Worm (Caenorhabditis elegans) whole organism, L3 larva: ENCODE measurements around the gene str-61.

Experiments
- R02D3.7 ChIP-seq: fragments of 150-350 bp; optimal IDR thresholded peaks from 2 replicates; lab custom pipeline; 2014; ENCODE audit warnings: missing biosample characterization, missing genetic modification characterization
- ZK546.5 ChIP-seq: sonication (generic microtip); optimal IDR thresholded peaks from 2 replicates; lab custom pipeline; 2017; ENCODE audit warnings: missing biosample characterization, missing genetic modification characterization
- ceh-82 ChIP-seq: fragments of 150-350 bp; optimal IDR thresholded peaks from 2 replicates; lab custom pipeline; 2014; ENCODE audit warnings: missing biosample characterization, missing genetic modification characterization
- daf-12 ChIP-seq: fragments of 150-350 bp; optimal IDR thresholded peaks from 2 replicates; lab custom pipeline; 2014; ENCODE audit warnings: missing biosample characterization, missing genetic modification reagents, missing genetic modification characterization
- egl-27 ChIP-seq: sonication (generic microtip); optimal IDR thresholded peaks from 4 replicates; lab custom pipeline; 2017; ENCODE audit warnings: missing biosample characterization, missing genetic modification reagents, missing genetic modification characterization
- elt-2 ChIP-seq: sonication (generic microtip); optimal IDR thresholded peaks from 2 replicates; lab custom pipeline; 2016; ENCODE audit warnings: missing genetic modification reagents, mild to moderate bottlenecking, missing genetic modification characterization, missing compliant biosample characterization
- elt-3 ChIP-seq, 3 experiments: fragments of 150-350 bp in 1 of 3; sonication (generic microtip) in 2 of 3; optimal IDR thresholded peaks; 2 replicates in 2 of 3; 4 replicates in 1 of 3; lab custom pipeline; 2014 to 2017; ENCODE audit warnings: missing biosample characterization in 3 of 3, missing genetic modification characterization in 3 of 3
- fos-1 ChIP-seq: fragments of 150-350 bp; optimal IDR thresholded peaks from 2 replicates; lab custom pipeline; 2014; ENCODE audit warnings: missing biosample characterization, missing genetic modification characterization
- hmg-11 ChIP-seq: sonication (generic microtip); optimal IDR thresholded peaks from 2 replicates; lab custom pipeline; 2016; ENCODE audit warnings: missing genetic modification characterization, missing compliant biosample characterization
- lin-15B ChIP-seq: fragments of 150-350 bp; optimal IDR thresholded peaks from 2 replicates; lab custom pipeline; 2014; ENCODE audit warnings: missing biosample characterization, missing genetic modification characterization
- lsy-12 ChIP-seq: sonication (generic microtip); optimal IDR thresholded peaks from 2 replicates; lab custom pipeline; 2016; ENCODE audit warnings: mild to moderate bottlenecking, missing genetic modification characterization, missing compliant biosample characterization
- mml-1 ChIP-seq: fragments of 150-350 bp; sonication (generic microtip); optimal IDR thresholded peaks from 3 replicates; lab custom pipeline; 2014; ENCODE audit warnings: missing biosample characterization, missing genetic modification characterization
- nhr-11 ChIP-seq: fragments of 150-350 bp; optimal IDR thresholded peaks from 2 replicates; lab custom pipeline; 2014; ENCODE audit warnings: missing biosample characterization, missing genetic modification characterization
- nhr-23 ChIP-seq: fragments of 150-350 bp; optimal IDR thresholded peaks from 2 replicates; lab custom pipeline; 2014; ENCODE audit warnings: missing biosample characterization, missing genetic modification reagents, missing genetic modification characterization
- nhr-237 ChIP-seq: fragments of 150-350 bp; optimal IDR thresholded peaks from 2 replicates; lab custom pipeline; 2014; ENCODE audit warnings: missing biosample characterization, missing genetic modification characterization
- nhr-28 ChIP-seq: fragments of 150-350 bp; optimal IDR thresholded peaks from 2 replicates; lab custom pipeline; 2014; ENCODE audit warnings: missing biosample characterization, missing genetic modification characterization
- nhr-43 ChIP-seq: sonication (generic microtip); optimal IDR thresholded peaks from 2 replicates; lab custom pipeline; 2016; ENCODE audit warnings: mild to moderate bottlenecking, missing genetic modification characterization, missing compliant biosample characterization; ENCODE audit not compliant: poor library complexity, severe bottlenecking
- nhr-67 ChIP-seq: fragments of 150-350 bp; optimal IDR thresholded peaks from 2 replicates; lab custom pipeline; 2014; ENCODE audit warnings: missing biosample characterization, missing genetic modification characterization
- nhr-76 ChIP-seq: fragments of 150-350 bp; sonication (generic microtip); optimal IDR thresholded peaks from 5 replicates; lab custom pipeline; 2014; ENCODE audit warnings: missing biosample characterization, missing genetic modification characterization
- nhr-77 ChIP-seq: fragments of 150-350 bp; optimal IDR thresholded peaks from 2 replicates; lab custom pipeline; 2014; ENCODE audit warnings: missing biosample characterization, missing genetic modification characterization
- pha-4 ChIP-seq: fragments of 150-350 bp; optimal IDR thresholded peaks from 2 replicates; lab custom pipeline; 2014; ENCODE audit warnings: missing biosample characterization, missing genetic modification reagents, missing genetic modification characterization
- pqm-1 ChIP-seq: fragments of 150-350 bp; optimal IDR thresholded peaks from 2 replicates; lab custom pipeline; 2017; ENCODE audit warnings: missing biosample characterization, missing genetic modification characterization, inconsistent platforms
- sea-2 ChIP-seq: fragments of 150-350 bp; sonication (generic microtip); optimal IDR thresholded peaks from 4 replicates; lab custom pipeline; 2014; ENCODE audit warnings: missing biosample characterization, missing genetic modification reagents, missing genetic modification characterization
- snpc-4 ChIP-seq: fragments of 150-350 bp; optimal IDR thresholded peaks from 2 replicates; lab custom pipeline; 2014; ENCODE audit warnings: missing biosample characterization, missing genetic modification characterization
- tbx-2 ChIP-seq: sonication (generic microtip); optimal IDR thresholded peaks from 2 replicates; lab custom pipeline; 2016; ENCODE audit warnings: mild to moderate bottlenecking, missing genetic modification characterization, missing compliant biosample characterization
- unc-39 ChIP-seq: sonication (generic microtip); optimal IDR thresholded peaks from 4 replicates; lab custom pipeline; 2017; ENCODE audit warnings: missing biosample characterization, missing genetic modification characterization
- unc-62 ChIP-seq: fragments of 150-350 bp; sonication (generic microtip); optimal IDR thresholded peaks from 4 replicates; lab custom pipeline; 2014; ENCODE audit warnings: missing biosample characterization, missing genetic modification reagents, missing genetic modification characterization
- zag-1 ChIP-seq: fragments of 150-350 bp; optimal IDR thresholded peaks from 2 replicates; lab custom pipeline; 2014; ENCODE audit warnings: missing biosample characterization, missing genetic modification characterization
- ztf-11 ChIP-seq: fragments of 150-350 bp; optimal IDR thresholded peaks from 2 replicates; lab custom pipeline; 2014; ENCODE audit warnings: missing biosample characterization, missing genetic modification characterization
- ztf-4 ChIP-seq: fragments of 150-350 bp; optimal IDR thresholded peaks from 2 replicates; lab custom pipeline; 2014; ENCODE audit warnings: missing biosample characterization, missing genetic modification characterization

str-61 gene

DNA sequence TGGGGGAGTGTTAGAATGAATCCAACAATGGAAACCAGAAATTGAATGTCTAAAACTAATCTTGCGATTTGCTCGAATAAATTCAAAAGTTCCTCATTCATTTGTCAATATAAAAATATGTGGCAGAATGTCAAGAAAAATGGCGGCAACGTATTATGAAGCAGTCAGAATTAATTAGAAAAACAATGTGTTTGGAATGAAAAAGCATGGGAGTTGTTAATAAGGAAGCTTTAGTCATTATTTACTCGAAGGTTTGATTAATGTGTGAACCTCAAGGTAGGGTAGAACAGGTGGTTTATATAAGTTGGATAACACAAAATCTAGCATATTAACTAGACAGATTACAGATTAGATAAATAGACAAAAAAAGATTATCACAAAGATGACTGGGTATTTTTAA is 32.9 kb downstream of the str-61 start, which contains the start of gene srw-76:
TSS of gene srw-76 (minus strand) at position 101 of the 400 bp plus-strand sequence.
- TF ChIP-seq nhr-76, result no peak
- TF ChIP-seq ztf-4 (tag; lab: Kevin White, UChicago), result no peak
- TF ChIP-seq egl-27 (tag; lab: Kevin White, UChicago), result no peak
- TF ChIP-seq lin-15B, result no peak
- TF ChIP-seq daf-12 (tag; lab: Kevin White, UChicago), result no peak
- no peak for TF ChIP-seq mml-1 (tag; lab: Kevin White, UChicago)
- TF ChIP-seq unc-39, result no peak
- TF ChIP-seq zag-1 (tag; lab: Kevin White, UChicago), result no peak
- no peak for TF ChIP-seq pqm-1
- TF ChIP-seq ztf-11, result no peak
- TF ChIP-seq, all 47 proteins: peak for 0

DNA sequence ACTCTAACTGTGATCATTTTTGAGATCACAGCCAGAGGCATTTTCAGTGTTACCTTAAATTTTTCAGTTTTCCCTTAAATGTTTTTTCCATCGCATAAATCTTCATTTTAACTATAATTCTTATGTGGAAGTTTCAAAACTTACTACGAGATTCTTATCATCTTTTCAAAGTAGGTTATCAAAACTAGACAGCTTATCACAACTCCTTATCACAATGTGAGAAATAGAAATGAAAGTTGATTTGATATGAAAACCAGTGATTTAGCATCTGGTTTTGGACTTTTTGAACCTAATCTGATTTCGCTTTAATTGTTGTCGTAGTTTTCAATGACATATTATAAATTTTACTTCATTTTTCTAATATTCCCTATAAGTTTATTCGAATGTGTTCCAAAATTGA is 35.2 kb downstream of the str-61 start, which contains the start of gene mltn-11:
TSS of gene mltn-11 (plus strand) at position 276 of the 400 bp plus-strand sequence.
- TF ChIP-seq elt-2 (tag; lab: Kevin White, UChicago), result peak; percentile 28
- no peak for TF ChIP-seq ZK546.5 (tag; lab: Kevin White, UChicago)
- no peak for TF ChIP-seq sea-2 (GFP tag; lab: Kevin White, UChicago)

DNA sequence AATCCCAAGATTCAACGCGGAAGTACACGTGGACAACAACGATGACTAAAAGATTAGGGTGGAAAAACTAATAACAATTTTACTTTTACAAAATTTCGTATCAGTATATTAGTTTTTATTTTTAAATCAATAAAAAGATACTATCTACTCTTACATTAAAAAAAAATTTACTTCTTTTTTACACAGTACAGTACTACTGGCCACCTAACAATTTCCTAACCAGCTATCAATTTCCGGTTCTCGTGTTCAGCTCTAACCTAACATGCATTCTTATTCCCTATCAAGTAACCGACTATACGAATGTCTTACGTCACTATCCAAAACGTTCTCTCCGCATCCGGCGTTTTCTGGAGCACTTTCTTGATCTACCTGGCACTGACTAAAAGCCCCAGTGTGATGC is 41.5 kb downstream of the str-61 start, which contains the start of gene srd-21:
TSS of gene srd-21 (plus strand) at position 301 of the 400 bp plus-strand sequence.
- TF ChIP-seq unc-62, result no peak

DNA sequence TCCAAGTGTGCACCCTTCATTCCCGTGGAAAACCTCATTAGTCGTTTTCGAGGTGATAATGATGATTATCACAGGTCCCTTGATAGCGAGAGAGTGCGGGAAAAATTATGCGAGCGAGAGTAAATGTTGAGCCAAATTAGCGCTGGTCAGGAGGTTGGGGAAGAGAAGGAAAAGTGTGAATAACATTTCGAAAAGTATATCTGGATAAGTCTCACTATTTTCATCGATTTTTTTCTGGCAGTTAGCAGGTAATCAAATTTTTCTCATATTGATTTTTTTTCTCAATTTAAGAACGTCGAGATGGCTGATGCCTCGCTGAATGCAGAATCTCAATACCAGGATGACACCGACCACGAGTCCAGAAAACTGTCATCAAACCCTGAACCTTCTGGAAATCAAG is 42.1 kb downstream of the str-61 start, which contains the start of gene W06G6.2:
TSS of gene W06G6.2 (plus strand) at position 301 of the 400 bp plus-strand sequence.
- TF ChIP-seq mml-1 (tag; lab: Kevin White, UChicago) (no peak), lin-15B (no peak), R02D3.7 (no peak), nhr-77 (no peak), nhr-43 (tag; lab: Kevin White, UChicago) (no peak), elt-2 (tag; lab: Kevin White, UChicago) (no peak), fos-1 (tag; lab: Kevin White, UChicago) (no peak), nhr-11 (no peak), pqm-1 (no peak), nhr-237 (tag; lab: Kevin White, UChicago) (no peak), ceh-82 (no peak), lsy-12 (tag; lab: Kevin White, UChicago) (no peak), nhr-23 (tag; lab: Kevin White, UChicago) (no peak)

DNA sequence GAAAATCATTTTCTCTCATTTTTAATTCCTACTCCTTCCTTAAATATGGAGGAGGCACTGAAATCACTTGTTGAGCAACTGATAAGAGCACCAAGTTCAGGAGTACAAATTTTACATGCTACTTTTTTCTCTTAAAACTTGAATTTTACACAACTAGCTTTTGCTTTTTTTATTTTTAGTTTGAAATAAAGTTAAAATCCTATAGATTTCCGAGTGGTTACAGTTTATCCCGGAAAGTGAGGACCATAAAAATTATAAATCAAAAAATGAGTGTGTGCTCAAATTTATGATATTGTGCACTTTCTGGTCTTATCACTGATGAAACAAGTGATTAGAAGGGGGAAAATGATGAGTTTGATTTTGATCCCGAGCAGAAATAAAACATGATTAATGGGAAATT is 43.1 kb downstream of the str-61 start, which contains the start of gene oac-53:
TSS of gene oac-53 (minus strand) at position 9 of the 400 bp plus-strand sequence.
- peak; percentile 19 for TF ChIP-seq pqm-1
- TF ChIP-seq lsy-12 (tag; lab: Kevin White, UChicago), result no peak
- peak; percentile 73 for TF ChIP-seq elt-2 (tag; lab: Kevin White, UChicago)

DNA sequence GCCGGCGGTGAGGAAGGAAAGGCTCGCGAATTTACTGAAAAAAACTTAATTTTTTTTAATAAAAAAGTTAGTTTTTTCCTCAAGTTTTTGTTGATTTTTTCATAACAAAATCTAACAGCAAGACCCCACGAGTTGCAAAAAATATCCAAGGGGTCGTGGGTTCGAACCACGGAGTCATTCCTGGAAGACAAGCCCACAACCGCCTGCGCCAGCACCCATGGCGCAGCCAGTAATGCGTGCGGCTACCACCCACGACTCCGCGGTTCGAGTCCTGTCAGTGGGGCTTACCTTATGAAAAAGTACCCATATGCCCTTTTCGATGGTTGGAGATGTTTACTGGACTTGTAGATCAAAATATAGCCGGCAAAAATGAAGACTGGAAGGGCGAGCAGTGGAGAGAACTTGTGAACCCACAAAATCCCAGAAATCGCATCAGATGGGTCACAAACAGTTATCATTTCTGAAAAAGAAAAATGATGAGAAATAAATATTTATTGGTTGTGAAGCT is 48.3 kb downstream of the str-61 start, which contains the start of gene Y70C5A.2:
TSS of gene Y70C5A.2 (minus strand) at position 458 of the 508 bp plus-strand sequence.
- no peak for TF ChIP-seq daf-12 (tag; lab: Kevin White, UChicago)
- TF ChIP-seq hmg-11 (tag; lab: Kevin White, UChicago), result no peak
- TF ChIP-seq sea-2 (GFP tag; lab: Kevin White, UChicago), result no peak
- no peak for TF ChIP-seq egl-27 (tag; lab: Kevin White, UChicago)
- TF ChIP-seq pqm-1, result no peak
- TF ChIP-seq mml-1 (tag; lab: Kevin White, UChicago), result no peak
- no peak for TF ChIP-seq elt-3 (tag; optimal IDR thresholded peaks at IDR 0.05; lab: Kevin White, UChicago)
- TF ChIP-seq pha-4 (tag; lab: Kevin White, UChicago), result no peak
- TF ChIP-seq lin-15B, result no peak
- no peak for TF ChIP-seq tbx-2
- no peak for TF ChIP-seq nhr-237 (tag; lab: Kevin White, UChicago)
- no peak for TF ChIP-seq ceh-82
- TF ChIP-seq ztf-4 (tag; lab: Kevin White, UChicago), result no peak
- TF ChIP-seq nhr-28 (tag; lab: Kevin White, UChicago), result no peak
- no peak for TF ChIP-seq zag-1 (tag; lab: Kevin White, UChicago)
- no peak for TF ChIP-seq snpc-4
- no peak for TF ChIP-seq nhr-67 (tag; lab: Kevin White, UChicago)
